Worm (Caenorhabditis elegans) whole organism, young adult: Measurements from ENCODE around the gene btb-2.

Experiments used
- B0261.1 ChIP-seq: sonication (generic microtip); optimal IDR thresholded peaks from 2 replicates; lab custom pipeline; 2016; ENCODE audit warnings: mild to moderate bottlenecking, missing genetic modification characterization, moderate library complexity, missing compliant biosample characterization
- Y53G8AR.9 ChIP-seq: fragments of 200-800 bp; sonication (Bioruptor generic); conservative IDR thresholded peaks from 2 replicates; pipeline ENCODE4 v1.3.6; 2022; ENCODE audit warnings: missing genetic modification reagents, missing genetic modification characterization, missing compliant biosample characterization
- ceh-58 ChIP-seq: fragments of 200-800 bp; sonication (Bioruptor generic); IDR thresholded peaks from 2 replicates; pipeline ENCODE4 v1.3.6; 2022; ENCODE audit warnings: missing genetic modification characterization, missing compliant biosample characterization
- dpl-1 ChIP-seq: fragments of 150-350 bp; optimal IDR thresholded peaks from 2 replicates; lab custom pipeline; 2014; ENCODE audit warnings: missing biosample characterization, missing genetic modification reagents, missing genetic modification characterization
- lir-1 ChIP-seq: fragments of 200-800 bp; sonication (Bioruptor generic); conservative IDR thresholded peaks from 2 replicates; pipeline ENCODE4 v1.3.6; 2022; ENCODE audit warnings: missing genetic modification reagents, missing genetic modification characterization, missing compliant biosample characterization
- nhr-120 ChIP-seq: fragments of 200-800 bp; sonication (Bioruptor generic); IDR thresholded peaks from 2 replicates; pipeline ENCODE4 v1.3.6; 2022; ENCODE audit warnings: missing genetic modification characterization, missing compliant biosample characterization

- TF ChIP-seq nhr-120 (GFP tag; lab: Robert Waterston, UW) (no peak), dpl-1 (GFP tag; lab: Kevin White, UChicago) (no peak), Y53G8AR.9 (GFP tag; lab: Robert Waterston, UW) (no peak), lir-1 (GFP tag; lab: Robert Waterston, UW) (no peak), B0261.1 (tag; lab: Kevin White, UChicago) (no peak), ceh-58 (GFP tag; lab: Robert Waterston, UW) (no peak)
Observed at ce11 chrII:6377381-6377948, 24.3 kb upstream of the btb-2 start.
